Worm (Caenorhabditis elegans): ENCODE results near the gene cab-1.

The cab-1 gene

ce11 chrX:12182684-12183477 is 29.8 kb downstream of the cab-1 start:
- no peak for TF ChIP-seq tlp-1 (tag; optimal IDR thresholded peaks at IDR 0.05)
- TF ChIP-seq ces-1 (GFP tag; optimal IDR thresholded peaks at IDR 0.05): no peak
- no peak for TF ChIP-seq jun-1 (tag; optimal IDR thresholded peaks at IDR 0.05)
- peak; percentile 29 for TF ChIP-seq blmp-1 (tag; optimal IDR thresholded peaks at IDR 0.05)
- TF ChIP-seq pax-3 (tag; optimal IDR thresholded peaks at IDR 0.05): no peak
- no peak for TF ChIP-seq tbx-2 (tag; optimal IDR thresholded peaks at IDR 0.05)
- no peak for TF ChIP-seq elt-2 (tag; optimal IDR thresholded peaks at IDR 0.05)
- peak; percentile 96 for TF ChIP-seq dsc-1 (tag; optimal IDR thresholded peaks at IDR 0.05)
- no peak for TF ChIP-seq fkh-10 (GFP tag; optimal IDR thresholded peaks at IDR 0.05)
- no peak for TF ChIP-seq ceh-90 (tag; optimal IDR thresholded peaks at IDR 0.05)
- peak; percentile 76 for TF ChIP-seq fkh-4 (tag; optimal IDR thresholded peaks at IDR 0.05; ENCODE audit: borderline replicate concordance)
- no peak for TF ChIP-seq zip-4 (GFP tag; optimal IDR thresholded peaks at IDR 0.05)
- peak; percentile 24 for TF ChIP-seq rnt-1 (tag; optimal IDR thresholded peaks at IDR 0.05)
- TF ChIP-seq sup-37 (GFP tag; optimal IDR thresholded peaks at IDR 0.05): no peak
- TF ChIP-seq efl-1 (optimal IDR thresholded peaks at IDR 0.05): no peak
- TF ChIP-seq efl-1 (GFP tag; optimal IDR thresholded peaks at IDR 0.05 in 1 of 2): peak in 1 of 2 experiments; percentile 50
- peak in 1 of 2 experiments; percentile 2 for TF ChIP-seq lsy-2 (tag; optimal IDR thresholded peaks at IDR 0.05)
- TF ChIP-seq nhr-76 (tag; optimal IDR thresholded peaks at IDR 0.05): no peak
- TF ChIP-seq lir-3 (tag; optimal IDR thresholded peaks at IDR 0.05; ENCODE audit: poor library complexity): no peak
- no peak for TF ChIP-seq ceh-88 (GFP tag; IDR thresholded peaks at IDR 0.05)
- peak; percentile 58 for TF ChIP-seq lin-14 (GFP tag; optimal IDR thresholded peaks at IDR 0.05)
- no peak for TF ChIP-seq mep-1 (tag; optimal IDR thresholded peaks at IDR 0.05)
- no peak for TF ChIP-seq ceh-82 (tag; optimal IDR thresholded peaks at IDR 0.05)
- no peak for TF ChIP-seq fkh-8 (tag; optimal IDR thresholded peaks at IDR 0.05)
- peak; percentile 12 for TF ChIP-seq unc-86 (tag; optimal IDR thresholded peaks at IDR 0.05)
- no peak for TF ChIP-seq hlh-4 (tag; optimal IDR thresholded peaks at IDR 0.05)
- TF ChIP-seq nhr-71 (tag; optimal IDR thresholded peaks at IDR 0.05): peak; percentile 14
- no peak for TF ChIP-seq mef-2 (tag; optimal IDR thresholded peaks at IDR 0.05)
- TF ChIP-seq pqm-1 (tag; optimal IDR thresholded peaks at IDR 0.05): no peak
- TF ChIP-seq grh-1 (GFP tag; IDR thresholded peaks at IDR 0.05): no peak
- no peak for TF ChIP-seq mab-9 (GFP tag; IDR thresholded peaks at IDR 0.05)
- peak in 1 of 2 experiments; percentile 65 for TF ChIP-seq ztf-11 (tag; optimal IDR thresholded peaks at IDR 0.05)

DNA sequence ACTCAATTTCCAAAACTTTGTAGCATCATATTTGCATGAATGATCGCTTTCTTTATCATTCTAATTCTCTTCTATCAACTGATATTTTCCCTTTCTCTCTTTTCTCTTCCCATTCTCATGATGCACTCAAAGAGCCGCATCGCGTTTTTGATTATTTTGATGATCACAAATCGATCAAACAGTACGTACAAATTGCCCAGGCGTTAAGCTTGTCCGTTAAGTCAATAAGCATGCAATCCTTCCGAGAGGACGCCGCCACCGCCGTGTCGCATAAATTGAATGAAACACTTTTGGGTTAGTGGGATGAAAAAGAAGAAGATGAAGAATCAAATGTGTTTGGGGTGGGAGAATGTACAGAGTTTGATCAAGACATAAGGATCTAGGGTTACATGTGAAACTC is 31.1 kb downstream of the cab-1 start:
- peak; percentile 16 for TF ChIP-seq lin-14 (GFP tag; optimal IDR thresholded peaks at IDR 0.05)
- no peak for TF ChIP-seq sup-37 (GFP tag; optimal IDR thresholded peaks at IDR 0.05)
- no peak for TF ChIP-seq lir-3 (tag; optimal IDR thresholded peaks at IDR 0.05; ENCODE audit: poor library complexity)
- peak; percentile 63 for TF ChIP-seq dsc-1 (tag; optimal IDR thresholded peaks at IDR 0.05)
- peak; percentile 24 for TF ChIP-seq blmp-1 (tag; optimal IDR thresholded peaks at IDR 0.05)
- TF ChIP-seq Y116A8C.19 (tag; optimal IDR thresholded peaks at IDR 0.05; ENCODE audit: borderline replicate concordance): no peak

DNA sequence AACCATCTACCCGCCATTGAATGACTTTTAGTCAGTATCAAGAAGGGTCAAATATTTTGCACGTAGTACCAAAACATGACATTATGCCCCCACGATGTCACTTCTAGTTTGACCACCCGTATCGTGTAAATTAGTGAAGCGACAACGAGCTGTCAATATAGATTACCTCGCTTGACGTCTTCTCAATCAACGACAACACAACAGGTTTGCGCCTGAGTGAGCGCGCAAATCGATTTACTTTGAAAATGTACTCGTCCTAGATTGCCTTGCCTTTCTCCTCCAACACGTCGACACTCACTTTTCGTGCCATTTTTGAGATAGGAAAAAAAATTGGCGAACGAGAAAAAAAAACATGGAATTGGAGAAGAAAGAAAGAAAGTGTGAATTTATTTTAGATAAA is 32.0 kb downstream of the cab-1 start:
- TF ChIP-seq ceh-88 (GFP tag; IDR thresholded peaks at IDR 0.05) (no peak), dpl-1 (GFP tag; optimal IDR thresholded peaks at IDR 0.05) (no peak), mef-2 (tag; optimal IDR thresholded peaks at IDR 0.05) (no peak), swsn-7 (tag; optimal IDR thresholded peaks at IDR 0.05) (peak; percentile 16), nhr-90 (tag; optimal IDR thresholded peaks at IDR 0.05; ENCODE audit: poor library complexity) (peak; percentile 40), snpc-4 (tag; optimal IDR thresholded peaks at IDR 0.05) (no peak), nhr-19 (GFP tag; conservative IDR thresholded peaks at IDR 0.05) (peak; percentile 48), efl-3 (GFP tag; optimal IDR thresholded peaks at IDR 0.05) (no peak), nhr-20 (tag; optimal IDR thresholded peaks at IDR 0.05) (peak; percentile 80), lin-13 (GFP tag; optimal IDR thresholded peaks at IDR 0.05) (peak; percentile 13), aly-2 (tag; optimal IDR thresholded peaks at IDR 0.05) (no peak), C16A3.4 (tag; optimal IDR thresholded peaks at IDR 0.05) (no peak), hlh-4 (tag; optimal IDR thresholded peaks at IDR 0.05) (no peak), tbx-2 (tag; optimal IDR thresholded peaks at IDR 0.05) (peak; percentile 65), elt-3 (tag; optimal IDR thresholded peaks at IDR 0.05) (peak in 5 of 6 experiments; percentile 6 to 50 (median 33)), unc-130 (tag; optimal IDR thresholded peaks at IDR 0.05) (peak; percentile 74), lsy-2 (tag; optimal IDR thresholded peaks at IDR 0.05) (peak in 1 of 2 experiments; percentile 52), blmp-1 (tag; optimal IDR thresholded peaks at IDR 0.05) (peak; percentile 91), lin-35 (GFP tag; optimal IDR thresholded peaks at IDR 0.05) (peak; percentile 1 to 44), nhr-85 (tag) (peak; percentile 96), grh-1 (GFP tag; IDR thresholded peaks at IDR 0.05) (peak; percentile 89), lin-14 (GFP tag; optimal IDR thresholded peaks at IDR 0.05) (peak; percentile 83)

Measured in whole organism, L1 larva.